Worm (Caenorhabditis elegans): ENCODE measurements around the gene chin-1.
"Not testable (repeated sequence)": the region's sequence is repeated elsewhere in the genome, so short reads cannot be mapped to it uniquely, and the experiment has no call there.

Gene chin-1

DNA sequence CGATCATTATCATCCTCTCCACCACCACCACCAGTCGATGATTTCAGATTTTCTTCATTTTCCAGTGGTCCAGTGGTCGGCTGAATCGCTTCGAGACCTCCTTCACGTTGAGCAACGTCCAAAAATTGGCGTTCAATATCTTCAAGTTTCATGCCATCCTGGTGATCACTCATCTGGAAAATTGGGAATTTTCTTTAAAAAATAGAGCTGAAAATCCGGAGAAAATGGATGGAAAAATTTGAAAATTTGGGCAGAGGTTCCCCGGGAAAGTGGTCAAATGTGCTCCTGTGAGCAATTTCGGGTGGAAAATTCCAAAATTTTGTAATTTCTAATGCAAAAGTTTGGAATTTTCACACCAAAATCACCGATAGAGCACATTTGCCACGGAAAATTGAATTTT is 39.4 kb upstream of the chin-1 start, which contains the start of gene uaf-1:
uaf-1 (minus strand) TSS at position 173 of the 400 bp plus-strand sequence.
- not testable (repeated sequence) for TF ChIP-seq ceh-24, ref-2, C08G9.2 (tag; optimal IDR thresholded peaks at IDR 0.05)

- no peak for TF ChIP-seq ceh-18 (tag; optimal IDR thresholded peaks at IDR 0.05)
- TF ChIP-seq nfya-1 (tag; optimal IDR thresholded peaks at IDR 0.05), result no peak
- no peak for TF ChIP-seq hlh-13 (GFP tag; optimal IDR thresholded peaks at IDR 0.05)
- no peak for TF ChIP-seq ceh-9 (tag; optimal IDR thresholded peaks at IDR 0.05)
- no peak for TF ChIP-seq ttx-3 (tag; optimal IDR thresholded peaks at IDR 0.05)
- no peak for TF ChIP-seq ceh-30 (tag; optimal IDR thresholded peaks at IDR 0.05)
- no peak for TF ChIP-seq ceh-45 (GFP tag; IDR thresholded peaks at IDR 0.05)
Observed at ce11 chrIII:1074152-1074551, 37.1 kb upstream of the chin-1 start.

DNA sequence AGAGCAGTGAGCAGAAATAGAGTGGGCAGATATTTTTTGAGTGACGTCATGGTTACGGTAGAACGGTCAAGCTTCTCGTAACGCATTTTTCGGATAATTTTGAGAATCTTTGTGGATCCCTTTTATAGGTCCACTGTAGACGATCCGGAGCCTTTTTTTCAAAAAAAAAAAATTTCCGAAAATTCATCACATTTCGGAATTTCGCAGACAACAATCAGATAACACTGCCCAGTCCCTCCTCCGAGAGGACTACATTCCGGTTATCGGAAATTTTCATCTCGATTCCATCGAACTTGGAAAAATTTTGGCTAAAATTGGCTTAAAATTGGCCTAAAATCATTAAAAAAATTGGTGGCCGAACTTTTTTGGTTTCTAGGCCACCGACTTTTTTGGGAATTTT is 22.9 kb upstream of the chin-1 start, which contains the start of gene BE0003N10.6:
BE0003N10.6 (minus strand) TSS at position 101 of the 400 bp plus-strand sequence.
- TF ChIP-seq ama-1 (optimal IDR thresholded peaks at IDR 0.05) (no peak), ceh-18 (tag; optimal IDR thresholded peaks at IDR 0.05) (no peak), elt-2 (tag; optimal IDR thresholded peaks at IDR 0.05) (no peak)

ce11 chrIII:1058881-1059280 is 21.9 kb upstream of the chin-1 start:
- TF ChIP-seq ets-4 (tag; optimal IDR thresholded peaks at IDR 0.05) (no peak), ceh-48 (tag; optimal IDR thresholded peaks at IDR 0.05) (peak; percentile 8)

ce11 chrIII:1058074-1058473 is 21.1 kb upstream of the chin-1 start:
- no peak for TF ChIP-seq eyg-1 (tag; optimal IDR thresholded peaks at IDR 0.05)
- TF ChIP-seq ceh-48 (tag; optimal IDR thresholded peaks at IDR 0.05), result peak; percentile 66
- TF ChIP-seq sox-2 (GFP tag; IDR thresholded peaks at IDR 0.05), result no peak
- no peak for TF ChIP-seq elt-2 (tag; optimal IDR thresholded peaks at IDR 0.05)
- TF ChIP-seq fkh-10 (GFP tag; optimal IDR thresholded peaks at IDR 0.05), result no peak

DNA sequence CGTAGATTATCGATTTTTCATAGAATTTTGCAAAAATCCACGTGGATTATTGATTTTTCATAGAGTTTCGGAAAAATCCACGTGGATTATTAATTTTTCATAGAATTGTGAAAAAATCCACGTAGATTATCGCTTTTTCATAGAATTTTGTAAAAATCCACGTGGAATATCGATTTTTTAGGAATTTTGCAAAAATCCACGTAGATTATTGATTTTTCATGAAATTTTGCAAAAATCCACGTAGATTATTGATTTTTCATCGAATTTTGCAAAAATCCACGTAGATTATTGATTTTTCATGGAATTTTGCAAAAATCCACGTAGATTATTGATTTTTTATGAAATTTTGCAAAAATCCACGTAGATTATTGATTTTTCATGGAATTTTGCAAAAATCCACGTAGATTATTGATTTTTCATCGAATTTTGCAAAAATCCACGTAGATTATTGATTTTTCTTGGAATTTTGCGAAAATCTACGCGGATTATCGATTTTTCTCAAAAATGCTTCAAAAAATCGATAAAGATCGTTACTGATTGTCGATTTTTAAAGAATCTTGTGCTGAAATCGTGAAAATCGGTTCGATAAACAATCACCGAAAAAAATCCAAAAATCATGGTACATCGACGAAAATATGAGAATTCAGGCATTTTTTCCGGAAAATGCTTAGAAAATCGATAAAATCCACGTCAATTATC is 20.1 kb upstream of the chin-1 start:
- TF ChIP-seq ceh-48 (tag; optimal IDR thresholded peaks at IDR 0.05), result peak; percentile 18

ce11 chrIII:1054096-1054495 is 17.1 kb upstream of the chin-1 start:
- TF ChIP-seq hlh-30 (tag; optimal IDR thresholded peaks at IDR 0.05; ENCODE audit: insufficient read depth), result peak; percentile 75
- no peak for TF ChIP-seq lin-11 (tag; optimal IDR thresholded peaks at IDR 0.05)
- no peak for TF ChIP-seq hlh-13 (GFP tag; optimal IDR thresholded peaks at IDR 0.05)
- TF ChIP-seq ceh-14 (tag; optimal IDR thresholded peaks at IDR 0.05), result no peak
- TF ChIP-seq elt-4 (tag; optimal IDR thresholded peaks at IDR 0.05), result no peak
- TF ChIP-seq fkh-10 (GFP tag; optimal IDR thresholded peaks at IDR 0.05), result no peak
- TF ChIP-seq hlh-15 (tag; optimal IDR thresholded peaks at IDR 0.05), result no peak
- no peak for TF ChIP-seq unc-42 (tag; optimal IDR thresholded peaks at IDR 0.05)
- no peak for TF ChIP-seq mec-3 (tag; optimal IDR thresholded peaks at IDR 0.05; ENCODE audit: borderline replicate concordance)
- TF ChIP-seq K02D7.2 (tag; optimal IDR thresholded peaks at IDR 0.05), result no peak
- no peak for TF ChIP-seq T23F11.4 (GFP tag; optimal IDR thresholded peaks at IDR 0.05)
- TF ChIP-seq elt-2 (tag; optimal IDR thresholded peaks at IDR 0.05), result no peak
- no peak for TF ChIP-seq sox-4 (tag; optimal IDR thresholded peaks at IDR 0.05)
- no peak for TF ChIP-seq pha-2 (tag; optimal IDR thresholded peaks at IDR 0.05)
- TF ChIP-seq F13H6.1 (tag; optimal IDR thresholded peaks at IDR 0.05), result no peak
- TF ChIP-seq rnt-1 (tag; optimal IDR thresholded peaks at IDR 0.05), result no peak
- no peak for TF ChIP-seq zip-5 (tag; optimal IDR thresholded peaks at IDR 0.05)
- no peak for TF ChIP-seq ceh-45 (GFP tag; IDR thresholded peaks at IDR 0.05)
- TF ChIP-seq ref-2 (tag; optimal IDR thresholded peaks at IDR 0.05), result peak; percentile 47
- TF ChIP-seq odd-2 (tag; optimal IDR thresholded peaks at IDR 0.05), result no peak
- no peak for TF ChIP-seq ceh-2 (tag; optimal IDR thresholded peaks at IDR 0.05)
- no peak for TF ChIP-seq dve-1 (tag; optimal IDR thresholded peaks at IDR 0.05)
- TF ChIP-seq eyg-1 (tag; optimal IDR thresholded peaks at IDR 0.05), result no peak
- TF ChIP-seq ets-4 (tag; optimal IDR thresholded peaks at IDR 0.05), result no peak
- TF ChIP-seq fax-1 (tag; optimal IDR thresholded peaks at IDR 0.05), result no peak
- TF ChIP-seq nfya-1 (tag; optimal IDR thresholded peaks at IDR 0.05), result peak; percentile 39
- TF ChIP-seq pat-9 (tag; optimal IDR thresholded peaks at IDR 0.05), result no peak
- TF ChIP-seq tbx-2 (tag; optimal IDR thresholded peaks at IDR 0.05), result peak; percentile 45
